Fruit fly (Drosophila melanogaster) whole organism, adult: ENCODE measurements around the gene CG9692.

Experiments used
- CG11617 ChIP-seq: fragments of 200-800 bp; sonication (Bioruptor generic); optimal IDR thresholded peaks from 2 replicates; lab custom pipeline; 2017; ENCODE audit warnings: mild to moderate bottlenecking, missing biosample characterization, missing genetic modification reagents, missing genetic modification characterization
- CG12768 ChIP-seq: fragments of 200-800 bp; sonication (Bioruptor generic); optimal IDR thresholded peaks from 2 replicates; lab custom pipeline; 2017; ENCODE audit warnings: missing biosample characterization, missing genetic modification characterization, mild to moderate bottlenecking, moderate library complexity, missing genetic modification reagents
- CG14711 ChIP-seq: fragments of 200-800 bp; sonication (Bioruptor generic); optimal IDR thresholded peaks from 2 replicates; lab custom pipeline; 2018; ENCODE audit warnings: missing biosample characterization, mild to moderate bottlenecking, missing genetic modification characterization, moderate library complexity
- CG1620 ChIP-seq: fragments of 200-800 bp; sonication (Bioruptor generic); optimal IDR thresholded peaks from 2 replicates; lab custom pipeline; 2016; ENCODE audit warnings: missing biosample characterization, missing genetic modification characterization
- CG33017 ChIP-seq: fragments of 200-800 bp; sonication (Bioruptor generic); optimal IDR thresholded peaks from 2 replicates; lab custom pipeline; 2018; ENCODE audit warnings: missing biosample characterization, mild to moderate bottlenecking, missing genetic modification characterization, moderate library complexity
- CG5204 ChIP-seq: fragments of 200-800 bp; sonication (Bioruptor generic); optimal IDR thresholded peaks from 2 replicates; lab custom pipeline; 2016; ENCODE audit warnings: missing biosample characterization, missing genetic modification characterization
- CG7045 ChIP-seq: fragments of 200-800 bp; sonication (Bioruptor generic); optimal IDR thresholded peaks from 2 replicates; lab custom pipeline; 2017; ENCODE audit warnings: missing biosample characterization, mild to moderate bottlenecking, missing genetic modification characterization
- CG7101 ChIP-seq: fragments of 200-800 bp; sonication (Bioruptor generic); optimal IDR thresholded peaks from 2 replicates; lab custom pipeline; 2018; ENCODE audit warnings: missing biosample characterization, mild to moderate bottlenecking, missing genetic modification characterization, moderate library complexity
- Clk ChIP-seq: fragments of 200-800 bp; sonication (Bioruptor generic); optimal IDR thresholded peaks from 2 replicates; lab custom pipeline; 2017; ENCODE audit warnings: missing biosample characterization, missing genetic modification characterization
- Crg-1 ChIP-seq: fragments of 200-800 bp; sonication (Bioruptor generic); optimal IDR thresholded peaks from 2 replicates; lab custom pipeline; 2016; ENCODE audit warnings: missing biosample characterization, missing genetic modification characterization
- Hr96 ChIP-seq: fragments of 200-800 bp; sonication (Bioruptor generic); optimal IDR thresholded peaks from 2 replicates; lab custom pipeline; 2016; ENCODE audit warnings: missing biosample characterization, missing genetic modification characterization
- Mnt ChIP-seq: fragments of 200-800 bp; sonication (Bioruptor generic); optimal IDR thresholded peaks from 2 replicates; lab custom pipeline; 2016; ENCODE audit warnings: missing biosample characterization, mild to moderate bottlenecking, missing genetic modification characterization
- bab1 ChIP-seq: fragments of 200-800 bp; sonication (Bioruptor generic); optimal IDR thresholded peaks from 3 replicates; lab custom pipeline; 2019; ENCODE audit warnings: missing biosample characterization, mild to moderate bottlenecking, missing genetic modification characterization, moderate library complexity
- cic ChIP-seq: fragments of 200-800 bp; sonication (Bioruptor generic); optimal IDR thresholded peaks from 2 replicates; lab custom pipeline; 2017; ENCODE audit warnings: missing biosample characterization, mild to moderate bottlenecking, missing genetic modification characterization, moderate library complexity
- cnc ChIP-seq, 2 experiments: fragments of >200 bp; optimal IDR thresholded peaks; 2 replicates each; lab custom pipeline; 2017
- kay ChIP-seq: fragments of 200-800 bp; sonication (Bioruptor generic); peaks from one replicate; lab custom pipeline; 2016; ENCODE audit warnings: missing biosample characterization, missing genetic modification characterization, borderline replicate concordance
- ovo ChIP-seq: fragments of 200-800 bp; sonication (Bioruptor generic); optimal IDR thresholded peaks from 2 replicates; lab custom pipeline; 2016; ENCODE audit warnings: missing biosample characterization, missing genetic modification characterization
- pad ChIP-seq: fragments of 200-800 bp; sonication (Bioruptor generic); optimal IDR thresholded peaks from 3 replicates; lab custom pipeline; 2017; ENCODE audit warnings: missing biosample characterization, missing genetic modification characterization, mild to moderate bottlenecking, moderate library complexity, missing genetic modification reagents
- tj ChIP-seq: fragments of 200-800 bp; sonication (Bioruptor generic); optimal IDR thresholded peaks from 3 replicates; lab custom pipeline; 2017; ENCODE audit warnings: missing biosample characterization, mild to moderate bottlenecking, missing genetic modification characterization, moderate library complexity
- toe ChIP-seq: fragments of 200-800 bp; sonication (Bioruptor generic); optimal IDR thresholded peaks from 2 replicates; lab custom pipeline; 2016; ENCODE audit warnings: missing biosample characterization, missing genetic modification characterization

CG9692 gene

dm6 chr3L:16724561-16724960 lies 19.8 kb downstream of the CG9692 start, which contains the start of gene CG13031:
Gene CG13031, plus strand, starts transcription at chr3L:16724861.
- TF ChIP-seq cnc (optimal IDR thresholded peaks at IDR 0.05; lab: Kevin White, UChicago) = no peak
- TF ChIP-seq CG7101 (tag; lab: Kevin White, UChicago) = no peak
- TF ChIP-seq Hr96 (GFP tag; lab: Kevin White, UChicago) = no peak
- no peak for TF ChIP-seq CG14711
- TF ChIP-seq cic (GFP tag; lab: Kevin White, UChicago) = no peak
- TF ChIP-seq bab1 (GFP tag; lab: Kevin White, UChicago) = no peak
- no peak for TF ChIP-seq CG12768

dm6 chr3L:16726069-16726591 lies 21.4 kb downstream of the CG9692 start, which contains the start of the genes CG13026 and PGRP-SB2:
Gene CG13026, minus strand, starts transcription at chr3L:16726169.
Gene PGRP-SB2, plus strand, starts transcription at chr3L:16726541.
- TF ChIP-seq Mnt (GFP tag; lab: Kevin White, UChicago) = no peak

- no peak for TF ChIP-seq ovo (GFP tag; lab: Kevin White, UChicago)
Observed at dm6 chr3L:16727939-16728635, 23.3 kb downstream of the CG9692 start, which contains the start of gene PGRP-SB1. Gene PGRP-SB1, minus strand, starts transcription at chr3L:16727989.

- TF ChIP-seq ovo (GFP tag; lab: Kevin White, UChicago) = no peak
- TF ChIP-seq Hr96 (GFP tag; lab: Kevin White, UChicago) = no peak
- no peak for TF ChIP-seq pad (GFP tag; lab: Kevin White, UChicago)
- TF ChIP-seq Clk (GFP tag; lab: Kevin White, UChicago) = no peak
- no peak for TF ChIP-seq Crg-1 (GFP tag; lab: Kevin White, UChicago)
- no peak for TF ChIP-seq CG5204 (GFP tag; lab: Kevin White, UChicago)
- no peak for TF ChIP-seq cic (GFP tag; lab: Kevin White, UChicago)
- no peak for TF ChIP-seq CG33017 (tag; lab: Kevin White, UChicago)
- TF ChIP-seq kay = peak; percentile 25
- TF ChIP-seq bab1 (GFP tag; lab: Kevin White, UChicago) = peak; percentile 29
- TF ChIP-seq cnc (optimal IDR thresholded peaks at IDR 0.05; lab: Kevin White, UChicago) = no peak
- no peak for TF ChIP-seq toe (GFP tag; lab: Kevin White, UChicago)
- no peak for TF ChIP-seq tj
- no peak for TF ChIP-seq CG12768
- TF ChIP-seq CG1620 = no peak
- no peak for TF ChIP-seq CG11617 (GFP tag; lab: Kevin White, UChicago)
- TF ChIP-seq CG7045 (GFP tag; lab: Kevin White, UChicago) = no peak
- peak; percentile 98 for TF ChIP-seq Mnt (GFP tag; lab: Kevin White, UChicago)
- TF ChIP-seq CG14711 = no peak
- no peak for TF ChIP-seq CG7101 (tag; lab: Kevin White, UChicago)
Observed at dm6 chr3L:16730645-16731044, 25.9 kb downstream of the CG9692 start, which contains the start of gene Dbp73D. Gene Dbp73D, minus strand, starts transcription at chr3L:16730818.

- TF ChIP-seq kay = peak; percentile 35
- no peak for TF ChIP-seq pad (GFP tag; lab: Kevin White, UChicago)
Observed at dm6 chr3L:16733246-16733645, 28.5 kb downstream of the CG9692 start, which contains the start of gene CG9701. Gene CG9701, plus strand, starts transcription at chr3L:16733546.

- no peak for TF ChIP-seq Clk (GFP tag; lab: Kevin White, UChicago)
- TF ChIP-seq CG7101 (tag; lab: Kevin White, UChicago) = no peak
- TF ChIP-seq cic (GFP tag; lab: Kevin White, UChicago) = no peak
- no peak for TF ChIP-seq Hr96 (GFP tag; lab: Kevin White, UChicago)
- no peak for TF ChIP-seq CG1620
- no peak for TF ChIP-seq ovo (GFP tag; lab: Kevin White, UChicago)
- TF ChIP-seq bab1 (GFP tag; lab: Kevin White, UChicago) = no peak
- no peak for TF ChIP-seq CG7045 (GFP tag; lab: Kevin White, UChicago)
Observed at dm6 chr3L:16741660-16742059, 36.9 kb downstream of the CG9692 start.

dm6 chr3L:16743906-16744704 lies 39.3 kb downstream of the CG9692 start:
- TF ChIP-seq CG12768 (no peak), cnc (optimal IDR thresholded peaks at IDR 0.05; lab: Kevin White, UChicago) (no peak), CG11617 (GFP tag; lab: Kevin White, UChicago) (no peak), tj (no peak)
